Worm (Caenorhabditis elegans) whole organism, L1 larva: ENCODE results near the gene nlp-36.

Source experiments
- egl-13 ChIP-seq: sonication (generic microtip); optimal IDR thresholded peaks from 2 replicates; lab custom pipeline; 2016; ENCODE audit warnings: missing genotype, missing genetic modification reagents, missing genetic modification characterization, missing compliant biosample characterization
- egl-27 ChIP-seq, 2 experiments: fragments of 150-350 bp in 1 of 2; sonication (generic microtip); optimal IDR thresholded peaks; 3 replicates each; lab custom pipeline; 2017 to 2018; ENCODE audit warnings: missing biosample characterization in 2 of 2, missing genetic modification characterization in 2 of 2, missing genetic modification reagents in 2 of 2
- nhr-76 ChIP-seq: sonication (generic microtip); optimal IDR thresholded peaks from 2 replicates; lab custom pipeline; 2017; ENCODE audit warnings: missing biosample characterization, missing genetic modification characterization
- pag-3 ChIP-seq: sonication (generic microtip); optimal IDR thresholded peaks from 2 replicates; lab custom pipeline; 2017; ENCODE audit warnings: missing genetic modification characterization, mild to moderate bottlenecking, missing compliant biosample characterization, antibody characterized with exemption, borderline replicate concordance; ENCODE audit not compliant: insufficient read depth

DNA sequence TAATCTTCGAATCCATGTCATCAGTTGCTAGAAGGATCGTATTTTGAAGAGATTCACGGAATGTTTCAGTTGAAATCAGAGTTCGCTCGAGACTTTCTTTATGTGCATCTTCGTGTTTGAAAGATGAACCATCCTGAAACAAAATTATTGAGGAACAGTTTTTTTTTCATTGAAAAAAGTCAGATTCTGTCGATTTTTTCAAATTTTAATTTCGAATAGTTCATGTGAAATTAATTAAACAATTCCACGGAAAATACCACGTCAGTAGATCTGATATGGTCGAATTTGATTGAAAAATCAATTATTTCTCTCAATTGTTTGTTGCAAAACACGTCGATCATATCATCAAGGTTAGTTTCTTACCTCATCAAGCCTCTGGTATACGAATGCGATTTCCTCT is 49.1 kb upstream of the nlp-36 start, which contains the start of gene F54C8.1:
- TF ChIP-seq nhr-76 (no peak), pag-3 (tag; lab: Kevin White, UChicago) (no peak), egl-13 (tag; lab: Kevin White, UChicago) (no peak), egl-27 (tag; optimal IDR thresholded peaks at IDR 0.05; lab: Kevin White, UChicago) (no peak)
